Worm (Caenorhabditis elegans): ENCODE results near the gene D1086.5.
A peak's percentile ranks its signal among the peaks of the same experiment; 100 is the strongest.

Gene D1086.5

ce11 chrV:14055097-14055496, 35.1 kb downstream of the D1086.5 start (continued):
- peak; percentile 92 for TF ChIP-seq ccch-3 (GFP tag; optimal IDR thresholded peaks at IDR 0.05)
- 0 out of 2 replicates have a peak, but pooled peaks have one; percentile 25 for TF ChIP-seq ceh-40 (GFP tag; IDR thresholded peaks at IDR 0.05)
- TF ChIP-seq attf-6 (GFP tag; IDR thresholded peaks at IDR 0.05) = peak; percentile 58
- peak; percentile 60 for TF ChIP-seq unc-130 (GFP tag; optimal IDR thresholded peaks at IDR 0.05)
- TF ChIP-seq snpc-1.3 (tag; optimal IDR thresholded peaks at IDR 0.05; ENCODE audit: insufficient read depth) = peak; percentile 19
- peak; percentile 8 for TF ChIP-seq hrde-1 (tag; optimal IDR thresholded peaks at IDR 0.05; ENCODE audit: borderline replicate concordance)
- TF ChIP-seq C17E4.6 (GFP tag; IDR thresholded peaks at IDR 0.05) = peak; percentile 85
- peak; percentile 95 for TF ChIP-seq attf-5 (GFP tag; optimal IDR thresholded peaks at IDR 0.05)
- peak; percentile 99 for TF ChIP-seq mcd-1 (GFP tag; IDR thresholded peaks at IDR 0.05)
- TF ChIP-seq attf-3 (GFP tag; conservative IDR thresholded peaks at IDR 0.05) = peak; percentile 82
- peak; percentile 91 for TF ChIP-seq ztf-6 (GFP tag; IDR thresholded peaks at IDR 0.05)
- peak; percentile 97 for TF ChIP-seq nfyb-1 (GFP tag; IDR thresholded peaks at IDR 0.05)
- TF ChIP-seq cebp-1 (GFP tag; IDR thresholded peaks at IDR 0.05) = peak; percentile 87
- TF ChIP-seq cebp-1 (tag; optimal IDR thresholded peaks at IDR 0.05) = peak; percentile 87
- peak; percentile 57 to 79 for TF ChIP-seq rec-8 (tag; optimal IDR thresholded peaks at IDR 0.05)
- TF ChIP-seq nhr-120 (GFP tag; IDR thresholded peaks at IDR 0.05) = peak; percentile 83; the same call in 1 of the 2 replicates
- peak; percentile 97 for TF ChIP-seq K11D2.4 (GFP tag; IDR thresholded peaks at IDR 0.05)
- TF ChIP-seq somi-1 (GFP tag; optimal IDR thresholded peaks at IDR 0.05) = peak; percentile 84
- TF ChIP-seq Y67H2A.10 (GFP tag; conservative IDR thresholded peaks at IDR 0.05) = peak; percentile 90
- peak; percentile 68 for TF ChIP-seq ceh-79 (tag; optimal IDR thresholded peaks at IDR 0.05)
- TF ChIP-seq ekl-4 (GFP tag; IDR thresholded peaks at IDR 0.05) = peak; percentile 98
- TF ChIP-seq madf-10 (tag; optimal IDR thresholded peaks at IDR 0.05) = peak; percentile 88
- TF ChIP-seq D2030.7 (GFP tag; IDR thresholded peaks at IDR 0.05) = peak; percentile 60
- TF ChIP-seq B0019.2 (GFP tag; conservative IDR thresholded peaks at IDR 0.05) = 0 out of 2 replicates have a peak, but pooled peaks have one; percentile 15
- TF ChIP-seq tlf-1 (GFP tag; optimal IDR thresholded peaks at IDR 0.05) = peak; percentile 85
- TF ChIP-seq egl-18 (GFP tag; IDR thresholded peaks at IDR 0.05) = peak; percentile 95
- peak; percentile 94 for TF ChIP-seq egl-44 (GFP tag; IDR thresholded peaks at IDR 0.05)
- peak; percentile 91 for TF ChIP-seq ztf-28 (GFP tag; IDR thresholded peaks at IDR 0.05)
- peak; percentile 85 for TF ChIP-seq madf-6 (GFP tag; IDR thresholded peaks at IDR 0.05)
- peak; percentile 97 for TF ChIP-seq bed-1 (GFP tag; IDR thresholded peaks at IDR 0.05)
- peak; percentile 75 for TF ChIP-seq nhr-27 (tag; optimal IDR thresholded peaks at IDR 0.05)
- peak; percentile 67 for TF ChIP-seq madf-8 (GFP tag; conservative IDR thresholded peaks at IDR 0.05)
- peak; percentile 87 for TF ChIP-seq F57C9.4 (tag; optimal IDR thresholded peaks at IDR 0.05)
- TF ChIP-seq rcor-1 (GFP tag; IDR thresholded peaks at IDR 0.05) = peak; percentile 95
- peak; percentile 77; the same call in 1 of the 2 replicates for TF ChIP-seq ztf-25 (GFP tag; IDR thresholded peaks at IDR 0.05)
- TF ChIP-seq ztf-22 (GFP tag; optimal IDR thresholded peaks at IDR 0.05) = peak; percentile 78
- TF ChIP-seq ceh-58 (GFP tag; IDR thresholded peaks at IDR 0.05) = 0 out of 2 replicates have a peak, but pooled peaks have one; percentile 13
- TF ChIP-seq nhr-80 (tag; optimal IDR thresholded peaks at IDR 0.05) = peak; percentile 75
- TF ChIP-seq repo-1 (tag; optimal IDR thresholded peaks at IDR 0.05) = peak; percentile 78
- TF ChIP-seq ceh-91 (GFP tag; IDR thresholded peaks at IDR 0.05) = peak; percentile 77
- peak; percentile 89 for TF ChIP-seq zim-3 (tag; optimal IDR thresholded peaks at IDR 0.05)
- TF ChIP-seq Y56A3A.18 (GFP tag; IDR thresholded peaks at IDR 0.05) = peak; percentile 93
- TF ChIP-seq tbp1 (GFP tag; optimal IDR thresholded peaks at IDR 0.05) = peak; percentile 68
- TF ChIP-seq Y53G8AR.9 (GFP tag; conservative IDR thresholded peaks at IDR 0.05) = peak; percentile 97
- peak; percentile 91 for TF ChIP-seq hmg-20 (GFP tag; IDR thresholded peaks at IDR 0.05)
- peak; percentile 82 for TF ChIP-seq zfh-2 (GFP tag; conservative IDR thresholded peaks at IDR 0.05)
- peak; percentile 91 for TF ChIP-seq athp-1 (tag; optimal IDR thresholded peaks at IDR 0.05)
- peak; percentile 41 for TF ChIP-seq ets-4 (GFP tag; optimal IDR thresholded peaks at IDR 0.05)

Measured in whole organism, young adult.